Worm (Caenorhabditis elegans) whole organism, early embryonic: ENCODE data around the gene ZK686.1.

Experiments used
- B0310.2 ChIP-seq: sonication (generic microtip); optimal IDR thresholded peaks from 2 replicates; lab custom pipeline; 2016; ENCODE audit warnings: mild to moderate bottlenecking, missing genetic modification characterization, missing compliant biosample characterization
- F13C5.2 ChIP-seq: sonication (generic microtip); optimal IDR thresholded peaks from 2 replicates; lab custom pipeline; 2017; ENCODE audit warnings: mild to moderate bottlenecking, missing genetic modification characterization, inconsistent platforms, missing compliant biosample characterization
- aly-1 ChIP-seq: sonication (generic microtip); optimal IDR thresholded peaks from 2 replicates; lab custom pipeline; 2016; ENCODE audit warnings: missing genetic modification characterization, missing compliant biosample characterization
- ama-1 ChIP-seq: fragments of 150-350 bp; optimal IDR thresholded peaks from 2 replicates; lab custom pipeline; 2014
- ceh-13 ChIP-seq: fragments of 200-800 bp; sonication (Bioruptor generic); optimal IDR thresholded peaks from 2 replicates; lab custom pipeline; 2018; ENCODE audit warnings: mild to moderate bottlenecking, missing genetic modification characterization, missing compliant biosample characterization
- ceh-36 ChIP-seq: sonication (generic microtip); optimal IDR thresholded peaks from 2 replicates; lab custom pipeline; 2016; ENCODE audit warnings: missing genetic modification characterization, inconsistent platforms, missing compliant biosample characterization
- ets-7 ChIP-seq: sonication (generic microtip); optimal IDR thresholded peaks from 2 replicates; lab custom pipeline; 2016; ENCODE audit warnings: missing genotype, missing genetic modification characterization, missing compliant biosample characterization
- flt-1 ChIP-seq: fragments of 200-800 bp; sonication (Bioruptor generic); IDR thresholded peaks from 2 replicates; pipeline ENCODE4 v1.3.6; 2022; ENCODE audit warnings: missing genetic modification characterization, missing compliant biosample characterization
- hmbx-1 ChIP-seq: sonication (generic microtip); optimal IDR thresholded peaks from 2 replicates; lab custom pipeline; 2016; ENCODE audit warnings: mild to moderate bottlenecking, missing genetic modification characterization, missing compliant biosample characterization
- hmg-4 ChIP-seq: fragments of 200-800 bp; sonication (Bioruptor generic); optimal IDR thresholded peaks from 2 replicates; lab custom pipeline; 2018; ENCODE audit warnings: mild to moderate bottlenecking, missing genetic modification characterization, missing compliant biosample characterization
- hnd-1 ChIP-seq: sonication (generic microtip); optimal IDR thresholded peaks from 2 replicates; lab custom pipeline; 2016; ENCODE audit warnings: missing genetic modification characterization, missing compliant biosample characterization
- pes-1 ChIP-seq: fragments of 200-800 bp; sonication (Bioruptor generic); IDR thresholded peaks from 2 replicates; pipeline ENCODE4 v1.3.6; 2022; ENCODE audit warnings: missing genetic modification reagents, missing genetic modification characterization, missing compliant biosample characterization
- scrt-1 ChIP-seq: fragments of 200-800 bp; sonication (Bioruptor generic); IDR thresholded peaks from 2 replicates; pipeline ENCODE4 v1.3.6; 2022; ENCODE audit warnings: missing genetic modification characterization, missing compliant biosample characterization
- sea-1 ChIP-seq: fragments of 200-800 bp; sonication (Bioruptor generic); conservative IDR thresholded peaks from 2 replicates; pipeline ENCODE4 v1.3.6; 2022; ENCODE audit warnings: missing genetic modification characterization, missing compliant biosample characterization
- tbx-11 ChIP-seq: fragments of 200-800 bp; sonication (Bioruptor generic); IDR thresholded peaks from 2 replicates; pipeline ENCODE4 v1.3.6; 2022; ENCODE audit warnings: missing genetic modification characterization, missing compliant biosample characterization
- tbx-37 ChIP-seq: fragments of 200-800 bp; sonication (Bioruptor generic); conservative IDR thresholded peaks from 2 replicates; pipeline ENCODE4 v1.3.6; 2022; ENCODE audit warnings: missing genetic modification reagents, missing genetic modification characterization, missing compliant biosample characterization
- tra-4 ChIP-seq: sonication (generic microtip); optimal IDR thresholded peaks from 2 replicates; lab custom pipeline; 2017; ENCODE audit warnings: missing genetic modification characterization, missing compliant biosample characterization

The ZK686.1 gene

ce11 chrIII:7783354-7783753 is 10.4 kb downstream of the ZK686.1 start, which contains the start of gene mab-5:
TSS of gene mab-5 (minus strand) at chrIII:7783454.
- TF ChIP-seq F13C5.2 (tag; lab: Kevin White, UChicago) (no peak), aly-1 (no peak), tbx-37 (GFP tag; lab: Robert Waterston, UW) (no peak), ceh-36 (tag; lab: Kevin White, UChicago) (no peak), pes-1 (no peak), hmg-4 (GFP tag; lab: Kevin White, UChicago) (no peak), B0310.2 (tag; lab: Kevin White, UChicago) (no peak), tra-4 (tag; lab: Kevin White, UChicago) (no peak), sea-1 (GFP tag; lab: Robert Waterston, UW) (no peak), flt-1 (GFP tag; lab: Robert Waterston, UW) (no peak)

- TF ChIP-seq F13C5.2 (tag; lab: Kevin White, UChicago) (no peak), hnd-1 (no peak), ama-1 (lab: Kevin White, UChicago) (no peak), ceh-13 (GFP tag; lab: Kevin White, UChicago) (no peak), flt-1 (GFP tag; lab: Robert Waterston, UW) (no peak), ets-7 (no peak)
Measured at ce11 chrIII:7784201-7784600, 11.3 kb downstream of the ZK686.1 start.

ce11 chrIII:7788410-7788809 is 15.5 kb downstream of the ZK686.1 start:
- TF ChIP-seq tbx-37 (GFP tag; lab: Robert Waterston, UW) (no peak), hnd-1 (no peak), sea-1 (GFP tag; lab: Robert Waterston, UW) (no peak), tbx-11 (no peak)

- no peak for TF ChIP-seq hmbx-1 (tag; lab: Kevin White, UChicago)
- no peak for TF ChIP-seq pes-1
- no peak for TF ChIP-seq tra-4 (tag; lab: Kevin White, UChicago)
- TF ChIP-seq flt-1 (GFP tag; lab: Robert Waterston, UW): no peak
- no peak for TF ChIP-seq sea-1 (GFP tag; lab: Robert Waterston, UW)
- TF ChIP-seq ceh-36 (tag; lab: Kevin White, UChicago): no peak
- TF ChIP-seq ets-7: no peak
- no peak for TF ChIP-seq B0310.2 (tag; lab: Kevin White, UChicago)
- TF ChIP-seq ama-1 (lab: Kevin White, UChicago): no peak
- no peak for TF ChIP-seq scrt-1
- TF ChIP-seq ceh-13 (GFP tag; lab: Kevin White, UChicago): no peak
- no peak for TF ChIP-seq aly-1
- TF ChIP-seq tbx-11: no peak
- TF ChIP-seq hmg-4 (GFP tag; lab: Kevin White, UChicago): no peak
- no peak for TF ChIP-seq F13C5.2 (tag; lab: Kevin White, UChicago)
- TF ChIP-seq tbx-37 (GFP tag; lab: Robert Waterston, UW): no peak
- TF ChIP-seq hnd-1: no peak
Measured at ce11 chrIII:7790522-7790921, 17.6 kb downstream of the ZK686.1 start.

- TF ChIP-seq B0310.2 (tag; lab: Kevin White, UChicago): no peak
- TF ChIP-seq pes-1: no peak
- no peak for TF ChIP-seq tbx-11
- no peak for TF ChIP-seq sea-1 (GFP tag; lab: Robert Waterston, UW)
- TF ChIP-seq ets-7: no peak
- no peak for TF ChIP-seq hnd-1
- no peak for TF ChIP-seq hmbx-1 (tag; lab: Kevin White, UChicago)
- no peak for TF ChIP-seq flt-1 (GFP tag; lab: Robert Waterston, UW)
- no peak for TF ChIP-seq scrt-1
- TF ChIP-seq hmg-4 (GFP tag; lab: Kevin White, UChicago): no peak
- TF ChIP-seq tbx-37 (GFP tag; lab: Robert Waterston, UW): no peak
Measured at ce11 chrIII:7792209-7792608, 19.3 kb downstream of the ZK686.1 start.

ce11 chrIII:7792970-7793369 is 20.0 kb downstream of the ZK686.1 start:
- no peak for TF ChIP-seq hmbx-1 (tag; lab: Kevin White, UChicago)
- no peak for TF ChIP-seq pes-1
- TF ChIP-seq B0310.2 (tag; lab: Kevin White, UChicago): no peak
- TF ChIP-seq ets-7: no peak
- TF ChIP-seq flt-1 (GFP tag; lab: Robert Waterston, UW): no peak
- no peak for TF ChIP-seq sea-1 (GFP tag; lab: Robert Waterston, UW)
- no peak for TF ChIP-seq hnd-1
- TF ChIP-seq aly-1: no peak
- TF ChIP-seq hmg-4 (GFP tag; lab: Kevin White, UChicago): no peak
- no peak for TF ChIP-seq ceh-13 (GFP tag; lab: Kevin White, UChicago)
- TF ChIP-seq scrt-1: no peak
- TF ChIP-seq ama-1 (lab: Kevin White, UChicago): no peak
- TF ChIP-seq F13C5.2 (tag; lab: Kevin White, UChicago): no peak

- TF ChIP-seq hnd-1: no peak
- no peak for TF ChIP-seq ama-1 (lab: Kevin White, UChicago)
- TF ChIP-seq sea-1 (GFP tag; lab: Robert Waterston, UW): no peak
- TF ChIP-seq ceh-36 (tag; lab: Kevin White, UChicago): no peak
- no peak for TF ChIP-seq hmg-4 (GFP tag; lab: Kevin White, UChicago)
- TF ChIP-seq aly-1: no peak
- TF ChIP-seq hmbx-1 (tag; lab: Kevin White, UChicago): no peak
- TF ChIP-seq F13C5.2 (tag; lab: Kevin White, UChicago): no peak
Measured at ce11 chrIII:7795311-7795710, 22.4 kb downstream of the ZK686.1 start, which contains the start of gene cyk-7. TSS of gene cyk-7 (minus strand) at chrIII:7795409.

- TF ChIP-seq hmbx-1 (tag; lab: Kevin White, UChicago): no peak
Measured at ce11 chrIII:7805253-7805652, 32.3 kb downstream of the ZK686.1 start.
